Fruit fly (Drosophila melanogaster): ENCODE measurements around the gene mtg.

mtg gene

dm6 chr3R:8243720-8244119, 6.6 kb upstream of the mtg start, which contains the start of the genes CG9636, CG18749 and CG33722 (continued):
- TF ChIP-seq abd-A (tag; optimal IDR thresholded peaks at IDR 0.05) (no peak), sob (GFP tag; IDR thresholded peaks at IDR 0.05) (peak; percentile 76), run (tag; optimal IDR thresholded peaks at IDR 0.05) (peak; percentile 3), CG6254 (GFP tag; optimal IDR thresholded peaks at IDR 0.05) (peak; percentile 52), zf30C (GFP tag; optimal IDR thresholded peaks at IDR 0.05) (no peak), CG2116 (GFP tag; optimal IDR thresholded peaks at IDR 0.05) (peak; percentile 93), CG6813 (GFP tag; optimal IDR thresholded peaks at IDR 0.05) (no peak), esg (GFP tag; conservative IDR thresholded peaks at IDR 0.05) (peak; percentile 43), CG1647 (GFP tag; optimal IDR thresholded peaks at IDR 0.05) (no peak), CG6689 (GFP tag; IDR thresholded peaks at IDR 0.05) (peak; percentile 70), PHDP (tag; optimal IDR thresholded peaks at IDR 0.05) (peak; percentile 75), pho (GFP tag; optimal IDR thresholded peaks at IDR 0.05) (peak; percentile 45), CG3065 (GFP tag; optimal IDR thresholded peaks at IDR 0.05) (peak; percentile 24), CG10959 (GFP tag; IDR thresholded peaks at IDR 0.05) (peak; percentile 50; the same call in 1 of the 2 replicates), ato (GFP tag; IDR thresholded peaks at IDR 0.05; ENCODE audit: partially characterized antibody) (peak; percentile 98), bab2 (GFP tag; optimal IDR thresholded peaks at IDR 0.05) (no peak), CG12744 (GFP tag; optimal IDR thresholded peaks at IDR 0.05) (peak; percentile 36), sisA (GFP tag; IDR thresholded peaks at IDR 0.05) (peak; percentile 61), E2f2 (GFP tag; IDR thresholded peaks at IDR 0.05) (peak; percentile 64), fd96Cb (tag; optimal IDR thresholded peaks at IDR 0.05) (peak; percentile 37), pum (GFP tag; optimal IDR thresholded peaks at IDR 0.05) (no peak), ewg (GFP tag; optimal IDR thresholded peaks at IDR 0.05) (peak; percentile 36), YL-1 (GFP tag; optimal IDR thresholded peaks at IDR 0.05) (peak; percentile 90), HHEX (GFP tag; optimal IDR thresholded peaks at IDR 0.05) (peak; percentile 44), fd3F (GFP tag; optimal IDR thresholded peaks at IDR 0.05) (peak; percentile 30), CG6791 (GFP tag; IDR thresholded peaks at IDR 0.05; ENCODE audit: partially characterized antibody) (peak; percentile 91), tgo (GFP tag; IDR thresholded peaks at IDR 0.05) (peak; percentile 68), dm (GFP tag; optimal IDR thresholded peaks at IDR 0.05) (peak; percentile 30), nerfin-2 (GFP tag; IDR thresholded peaks at IDR 0.05; ENCODE audit: partially characterized antibody) (peak; percentile 97), CG17912 (GFP tag; optimal IDR thresholded peaks at IDR 0.05) (no peak), Hr39 (optimal IDR thresholded peaks at IDR 0.05) (no peak), CG14860 (GFP tag; IDR thresholded peaks at IDR 0.05; ENCODE audit: partially characterized antibody) (peak; percentile 97), CG8359 (GFP tag; optimal IDR thresholded peaks at IDR 0.05; ENCODE audit: borderline replicate concordance) (no peak), grau (tag; optimal IDR thresholded peaks at IDR 0.05) (peak; percentile 71), CG14014 (GFP tag; IDR thresholded peaks at IDR 0.05) (peak; percentile 55; the same call in 1 of the 2 replicates), CG2712 (tag; optimal IDR thresholded peaks at IDR 0.05) (peak; percentile 84), Spps (tag; optimal IDR thresholded peaks at IDR 0.05) (peak; percentile 64), row (GFP tag; IDR thresholded peaks at IDR 0.05) (peak; percentile 90), stc (GFP tag; IDR thresholded peaks at IDR 0.05) (0 out of 2 replicates have a peak, but pooled peaks have one; percentile 46), CG12219 (GFP tag; optimal IDR thresholded peaks at IDR 0.05) (no peak), CG11093 (GFP tag; IDR thresholded peaks at IDR 0.05) (0 out of 3 replicates have a peak, but pooled peaks have one; percentile 47), z (GFP tag; IDR thresholded peaks at IDR 0.05) (no peak), emc (GFP tag; optimal IDR thresholded peaks at IDR 0.05) (no peak), CG13624 (GFP tag; optimal IDR thresholded peaks at IDR 0.05) (peak; percentile 31), chn (GFP tag; optimal IDR thresholded peaks at IDR 0.05) (peak; percentile 67), rib (GFP tag; IDR thresholded peaks at IDR 0.05) (peak; percentile 44; the same call in 1 of the 2 replicates), crol (GFP tag; IDR thresholded peaks at IDR 0.05) (no peak), HLH3B (GFP tag; IDR thresholded peaks at IDR 0.05) (peak; percentile 60; the same call in 1 of the 2 replicates), Ssrp (tag; optimal IDR thresholded peaks at IDR 0.05) (peak; percentile 53), Atf6 (GFP tag; IDR thresholded peaks at IDR 0.05) (peak; percentile 27; the same call in 1 of the 2 replicates), CG31441 (GFP tag; IDR thresholded peaks at IDR 0.05) (peak; percentile 74)

Data from whole organism, embryonic.